Fruit fly (Drosophila melanogaster) whole organism, prepupa: ENCODE results near the gene Sox102F.
A peak's percentile ranks its signal among the peaks of the same experiment; 100 is the strongest.

Experiments
- Blimp-1 ChIP-seq: fragments of 200-800 bp; sonication (Bioruptor generic); optimal IDR thresholded peaks from 3 replicates; lab custom pipeline; 2017; ENCODE audit warnings: missing biosample characterization, missing genetic modification characterization, mild to moderate bottlenecking, moderate library complexity, missing genetic modification reagents
- CG10631 ChIP-seq: fragments of 200-800 bp; sonication (Bioruptor generic); optimal IDR thresholded peaks from 2 replicates; lab custom pipeline; 2016; ENCODE audit warnings: missing biosample characterization, missing genetic modification characterization
- CG10669 ChIP-seq: fragments of 200-800 bp; sonication (Bioruptor generic); optimal IDR thresholded peaks from 3 replicates; lab custom pipeline; 2018; ENCODE audit warnings: missing biosample characterization, mild to moderate bottlenecking, missing genetic modification characterization, moderate library complexity
- CG11762 ChIP-seq: fragments of 200-800 bp; sonication (Bioruptor generic); optimal IDR thresholded peaks from 3 replicates; lab custom pipeline; 2016; ENCODE audit warnings: missing biosample characterization, missing genetic modification characterization; ENCODE audit not compliant: insufficient read depth
- CG3032 ChIP-seq: fragments of 200-800 bp; optimal IDR thresholded peaks from 2 replicates; lab custom pipeline; 2019; ENCODE audit warnings: missing biosample characterization, mild to moderate bottlenecking, missing genetic modification characterization, moderate library complexity
- CG31627 ChIP-seq: fragments of 200-800 bp; sonication (Bioruptor generic); optimal IDR thresholded peaks from 3 replicates; lab custom pipeline; 2016; ENCODE audit warnings: missing biosample characterization, missing genetic modification characterization
- CG32006 ChIP-seq: fragments of 200-800 bp; sonication (Bioruptor generic); optimal IDR thresholded peaks from 3 replicates; lab custom pipeline; 2017; ENCODE audit warnings: missing biosample characterization, mild to moderate bottlenecking, missing genetic modification characterization
- CG34406 ChIP-seq: fragments of 200-800 bp; sonication (Bioruptor generic); optimal IDR thresholded peaks from 3 replicates; lab custom pipeline; 2016; ENCODE audit warnings: missing biosample characterization, missing genetic modification characterization
- CG3919 ChIP-seq: fragments of 200-800 bp; sonication (Bioruptor generic); optimal IDR thresholded peaks from 3 replicates; lab custom pipeline; 2016; ENCODE audit warnings: missing biosample characterization, missing genetic modification characterization
- CG4318 ChIP-seq: fragments of 200-800 bp; sonication (Bioruptor generic); optimal IDR thresholded peaks from 3 replicates; lab custom pipeline; 2017; ENCODE audit warnings: missing biosample characterization, mild to moderate bottlenecking, missing genetic modification characterization
- CG6163 ChIP-seq: fragments of 200-800 bp; sonication (Bioruptor generic); IDR thresholded peaks from 3 replicates; pipeline ENCODE4 v1.3.6; 2022; ENCODE audit warnings: missing biosample characterization, missing genetic modification characterization
- CG6792 ChIP-seq: fragments of 200-800 bp; sonication (Bioruptor generic); optimal IDR thresholded peaks from 3 replicates; lab custom pipeline; 2016; ENCODE audit warnings: missing biosample characterization, missing genetic modification characterization
- CG7368 ChIP-seq: fragments of 200-800 bp; sonication (Bioruptor generic); optimal IDR thresholded peaks from 3 replicates; lab custom pipeline; 2016; ENCODE audit warnings: missing biosample characterization, missing genetic modification characterization
- CG8319 ChIP-seq: fragments of 200-800 bp; sonication (Bioruptor generic); optimal IDR thresholded peaks from 3 replicates; lab custom pipeline; 2016; ENCODE audit warnings: missing biosample characterization, missing genetic modification characterization
- CG8632 ChIP-seq: fragments of 200-800 bp; sonication (Bioruptor generic); optimal IDR thresholded peaks from 3 replicates; lab custom pipeline; 2016; ENCODE audit warnings: missing biosample characterization, missing genetic modification characterization
- Eip75B ChIP-seq: fragments of 200-800 bp; sonication (Bioruptor generic); optimal IDR thresholded peaks from 3 replicates; lab custom pipeline; 2016; ENCODE audit warnings: missing biosample characterization, missing genetic modification characterization
- Eip78C ChIP-seq: fragments of 200-800 bp; sonication (Bioruptor generic); peaks from one replicate; lab custom pipeline; 2016; ENCODE audit warnings: missing biosample characterization, missing genetic modification characterization
- Eip93F ChIP-seq: fragments of 200-800 bp; sonication (Bioruptor generic); optimal IDR thresholded peaks from 2 replicates; lab custom pipeline; 2016; ENCODE audit warnings: missing biosample characterization, mild to moderate bottlenecking, missing genetic modification characterization
- Ets21C ChIP-seq: fragments of 200-800 bp; sonication (Bioruptor generic); optimal IDR thresholded peaks from 3 replicates; lab custom pipeline; 2016; ENCODE audit warnings: missing biosample characterization, missing genetic modification characterization
- Ets96B ChIP-seq: fragments of 200-800 bp; optimal IDR thresholded peaks from 2 replicates; lab custom pipeline; 2019; ENCODE audit warnings: missing biosample characterization, mild to moderate bottlenecking, missing genetic modification characterization, moderate library complexity
- Gug ChIP-seq: fragments of 200-800 bp; sonication (Bioruptor generic); IDR thresholded peaks from 2 replicates; pipeline ENCODE4 v1.3.6; 2022; ENCODE audit warnings: missing biosample characterization, missing genetic modification characterization
- Hr38 ChIP-seq: sonication (Bioruptor generic); optimal IDR thresholded peaks from 2 replicates; lab custom pipeline; 2016; ENCODE audit warnings: missing biosample characterization, missing genetic modification characterization
- Lpt ChIP-seq: fragments of 200-800 bp; sonication (Bioruptor generic); optimal IDR thresholded peaks from 3 replicates; lab custom pipeline; 2016; ENCODE audit warnings: missing biosample characterization, missing genetic modification characterization
- Met ChIP-seq: fragments of 200-800 bp; sonication (Bioruptor generic); optimal IDR thresholded peaks from 3 replicates; lab custom pipeline; 2016; ENCODE audit warnings: missing biosample characterization, missing genetic modification characterization
- OdsH ChIP-seq: fragments of 200-800 bp; sonication (Bioruptor generic); optimal IDR thresholded peaks from 3 replicates; lab custom pipeline; 2016; ENCODE audit warnings: missing biosample characterization, missing genetic modification characterization
- Smox ChIP-seq: fragments of 200-800 bp; sonication (Bioruptor generic); optimal IDR thresholded peaks from 3 replicates; lab custom pipeline; 2016; ENCODE audit warnings: missing biosample characterization, missing genetic modification characterization
- Sox102F ChIP-seq: fragments of 200-800 bp; sonication (Bioruptor generic); optimal IDR thresholded peaks from 2 replicates; lab custom pipeline; 2016; ENCODE audit warnings: missing biosample characterization, mild to moderate bottlenecking, missing genetic modification characterization
- Sox14 ChIP-seq: fragments of 200-800 bp; sonication (Bioruptor generic); optimal IDR thresholded peaks from 3 replicates; lab custom pipeline; 2016; ENCODE audit warnings: missing biosample characterization, missing genetic modification characterization
- achi ChIP-seq: fragments of 200-800 bp; sonication (Bioruptor generic); optimal IDR thresholded peaks from 3 replicates; lab custom pipeline; 2016; ENCODE audit warnings: missing biosample characterization, missing genetic modification characterization
- acj6 ChIP-seq: fragments of 200-800 bp; sonication (Bioruptor generic); optimal IDR thresholded peaks from 3 replicates; lab custom pipeline; 2016; ENCODE audit warnings: missing biosample characterization, missing genetic modification characterization
- cyc ChIP-seq: fragments of 200-800 bp; sonication (Bioruptor generic); optimal IDR thresholded peaks from 3 replicates; lab custom pipeline; 2016; ENCODE audit warnings: missing biosample characterization, missing genetic modification characterization
- dac ChIP-seq: fragments of 200-800 bp; sonication (Bioruptor generic); optimal IDR thresholded peaks from 2 replicates; lab custom pipeline; 2017; ENCODE audit warnings: missing biosample characterization, mild to moderate bottlenecking, missing genetic modification characterization
- dsx ChIP-seq: fragments of 200-800 bp; optimal IDR thresholded peaks from 3 replicates; lab custom pipeline; 2019; ENCODE audit warnings: missing biosample characterization, mild to moderate bottlenecking, missing genetic modification characterization, moderate library complexity; ENCODE audit not compliant: poor library complexity, severe bottlenecking
- eg ChIP-seq: fragments of 200-800 bp; sonication (Bioruptor generic); IDR thresholded peaks from 3 replicates; pipeline ENCODE4 v1.3.6; 2022; ENCODE audit warnings: missing biosample characterization, missing genetic modification characterization
- esn ChIP-seq: fragments of 200-800 bp; sonication (Bioruptor generic); optimal IDR thresholded peaks from 2 replicates; lab custom pipeline; 2016; ENCODE audit warnings: missing biosample characterization, mild to moderate bottlenecking, missing genetic modification characterization, moderate library complexity
- fd59A ChIP-seq: fragments of 200-800 bp; sonication (Bioruptor generic); optimal IDR thresholded peaks from 2 replicates; lab custom pipeline; 2017; ENCODE audit warnings: missing biosample characterization, mild to moderate bottlenecking, missing genetic modification characterization, missing genetic modification reagents
- fkh ChIP-seq: fragments of 200-800 bp; sonication (Bioruptor generic); optimal IDR thresholded peaks from 3 replicates; lab custom pipeline; 2017; ENCODE audit warnings: missing biosample characterization, mild to moderate bottlenecking, missing genetic modification characterization, moderate library complexity
- lz ChIP-seq: fragments of 200-800 bp; sonication (Bioruptor generic); optimal IDR thresholded peaks from 3 replicates; lab custom pipeline; 2016; ENCODE audit warnings: missing biosample characterization, missing genetic modification characterization
- net ChIP-seq: fragments of 200-800 bp; sonication (Bioruptor generic); optimal IDR thresholded peaks from 3 replicates; lab custom pipeline; 2016; ENCODE audit warnings: missing biosample characterization, missing genetic modification characterization
- pdm3 ChIP-seq: fragments of 200-800 bp; sonication (Bioruptor generic); optimal IDR thresholded peaks from 3 replicates; lab custom pipeline; 2016; ENCODE audit warnings: missing biosample characterization, missing genetic modification characterization
- ss ChIP-seq, 2 experiments: fragments of 200-800 bp; sonication (Bioruptor generic); optimal IDR thresholded peaks; 2 replicates in 1 of 2; 3 replicates in 1 of 2; lab custom pipeline; 2017 to 2018; ENCODE audit warnings: mild to moderate bottlenecking in 2 of 2, missing biosample characterization in 2 of 2, missing genetic modification characterization in 2 of 2, moderate library complexity in 1 of 2

Gene Sox102F

dm6 chr4:866437-867216 lies 32.4 kb upstream of the Sox102F start, which contains the start of gene Gyf (continued):
- TF ChIP-seq acj6 (GFP tag; lab: Kevin White, UChicago), result no peak

dm6 chr4:855074-855473 lies 20.9 kb upstream of the Sox102F start:
- no peak for TF ChIP-seq CG10631 (GFP tag; lab: Kevin White, UChicago)
- TF ChIP-seq Ets21C (GFP tag; lab: Kevin White, UChicago), result no peak

dm6 chr4:853355-853754 lies 19.2 kb upstream of the Sox102F start:
- no peak for TF ChIP-seq esn
- TF ChIP-seq CG11762 (GFP tag; lab: Kevin White, UChicago), result no peak
- no peak for TF ChIP-seq CG3919 (GFP tag; lab: Kevin White, UChicago)
- no peak for TF ChIP-seq ss (GFP tag; optimal IDR thresholded peaks at IDR 0.05; lab: Kevin White, UChicago)
- TF ChIP-seq CG32006 (GFP tag; lab: Kevin White, UChicago), result no peak
- TF ChIP-seq Ets21C (GFP tag; lab: Kevin White, UChicago), result no peak
- no peak for TF ChIP-seq Lpt (GFP tag; lab: Kevin White, UChicago)
- no peak for TF ChIP-seq Ets96B (tag; lab: Kevin White, UChicago)
- no peak for TF ChIP-seq Smox (GFP tag; lab: Kevin White, UChicago)
- no peak for TF ChIP-seq Sox14

dm6 chr4:852339-852738 lies 18.1 kb upstream of the Sox102F start:
- TF ChIP-seq CG8319 (GFP tag; lab: Kevin White, UChicago) (no peak), CG6792 (GFP tag; lab: Kevin White, UChicago) (no peak), acj6 (GFP tag; lab: Kevin White, UChicago) (no peak), Eip93F (GFP tag; lab: Kevin White, UChicago) (no peak), CG6163 (GFP tag; lab: Robert Waterston, UW) (no peak), Eip75B (GFP tag; lab: Kevin White, UChicago) (no peak), Sox102F (GFP tag; lab: Kevin White, UChicago) (no peak), eg (GFP tag; lab: Robert Waterston, UW) (no peak), Met (GFP tag; lab: Kevin White, UChicago) (no peak), CG34406 (GFP tag; lab: Kevin White, UChicago) (no peak), ss (GFP tag; optimal IDR thresholded peaks at IDR 0.05; lab: Kevin White, UChicago) (no peak)

dm6 chr4:851131-851530 lies 16.9 kb upstream of the Sox102F start:
- TF ChIP-seq Eip78C (GFP tag; lab: Kevin White, UChicago) (peak; percentile 4), fd59A (GFP tag; lab: Kevin White, UChicago) (no peak), CG8319 (GFP tag; lab: Kevin White, UChicago) (no peak), Blimp-1 (GFP tag; lab: Kevin White, UChicago) (no peak), dac (no peak), Eip75B (GFP tag; lab: Kevin White, UChicago) (no peak)

- no peak for TF ChIP-seq CG31627 (GFP tag; lab: Kevin White, UChicago)
- TF ChIP-seq Lpt (GFP tag; lab: Kevin White, UChicago), result no peak
- no peak for TF ChIP-seq CG8632
- TF ChIP-seq CG4318 (GFP tag; lab: Kevin White, UChicago), result no peak
- TF ChIP-seq lz, result no peak
- no peak for TF ChIP-seq net
- no peak for TF ChIP-seq cyc (GFP tag; lab: Kevin White, UChicago)
- no peak for TF ChIP-seq pdm3 (GFP tag; lab: Kevin White, UChicago)
- TF ChIP-seq dsx (GFP tag; lab: Kevin White, UChicago), result no peak
- TF ChIP-seq OdsH, result no peak
- TF ChIP-seq CG3032 (tag; lab: Kevin White, UChicago), result no peak
- no peak for TF ChIP-seq Gug
- no peak for TF ChIP-seq achi (GFP tag; lab: Kevin White, UChicago)
- TF ChIP-seq CG7368 (GFP tag; lab: Kevin White, UChicago), result no peak
- no peak for TF ChIP-seq fkh (GFP tag; lab: Kevin White, UChicago)
- no peak for TF ChIP-seq esn
- TF ChIP-seq Hr38, result no peak
- TF ChIP-seq CG10669, result no peak
- TF ChIP-seq, all 60 proteins: peak for 0
Observed at dm6 chr4:846092-846491, 11.9 kb upstream of the Sox102F start.
